Fruit fly (Drosophila melanogaster) whole organism, pupa: ENCODE measurements around the gene CG32568.

ENCODE experiments used
- CG10348 ChIP-seq: fragments of 200-800 bp; sonication (Bioruptor generic); IDR thresholded peaks from 2 replicates; pipeline ENCODE4 v1.3.6; 2022; ENCODE audit warnings: missing biosample characterization, missing genetic modification characterization
- CG12605 ChIP-seq: fragments of 200-800 bp; sonication (Bioruptor generic); IDR thresholded peaks from 2 replicates; pipeline ENCODE4 v1.3.6; 2022; ENCODE audit warnings: missing biosample characterization, missing genetic modification characterization
- CG13204 ChIP-seq: fragments of 200-800 bp; sonication (Bioruptor generic); optimal IDR thresholded peaks from 2 replicates; lab custom pipeline; 2018; ENCODE audit warnings: missing biosample characterization, mild to moderate bottlenecking, missing genetic modification characterization, moderate library complexity
- CG14655 ChIP-seq: fragments of 200-800 bp; sonication (Bioruptor generic); optimal IDR thresholded peaks from 3 replicates; lab custom pipeline; 2017; ENCODE audit warnings: mild to moderate bottlenecking, missing biosample characterization, missing genetic modification reagents, missing genetic modification characterization
- CG15710 ChIP-seq: fragments of 200-800 bp; sonication (Bioruptor generic); optimal IDR thresholded peaks from 2 replicates; lab custom pipeline; 2018; ENCODE audit warnings: missing biosample characterization, mild to moderate bottlenecking, missing genetic modification characterization, moderate library complexity
- CG17806 ChIP-seq: fragments of 200-800 bp; sonication (Bioruptor generic); optimal IDR thresholded peaks from 2 replicates; lab custom pipeline; 2018; ENCODE audit warnings: missing biosample characterization, mild to moderate bottlenecking, missing genetic modification characterization, moderate library complexity
- CG32121 ChIP-seq: fragments of 200-800 bp; sonication (Bioruptor generic); IDR thresholded peaks from 2 replicates; pipeline ENCODE4 v1.3.6; 2022; ENCODE audit warnings: missing biosample characterization, missing genetic modification characterization
- CG34367 ChIP-seq: fragments of 200-800 bp; sonication (Bioruptor generic); optimal IDR thresholded peaks from 2 replicates; lab custom pipeline; 2018; ENCODE audit warnings: missing biosample characterization, mild to moderate bottlenecking, missing genetic modification characterization
- CG4496 ChIP-seq: fragments of 200-800 bp; sonication (Bioruptor generic); IDR thresholded peaks from 3 replicates; pipeline ENCODE4 v1.3.6; 2022; ENCODE audit warnings: missing biosample characterization, missing genetic modification characterization
- CG8159 ChIP-seq: fragments of 200-800 bp; sonication (Bioruptor generic); optimal IDR thresholded peaks from 3 replicates; lab custom pipeline; 2018; ENCODE audit warnings: missing biosample characterization, mild to moderate bottlenecking, missing genetic modification characterization, moderate library complexity
- CG8301 ChIP-seq: fragments of 200-800 bp; sonication (Bioruptor generic); optimal IDR thresholded peaks from 2 replicates; lab custom pipeline; 2018; ENCODE audit warnings: missing biosample characterization, mild to moderate bottlenecking, missing genetic modification characterization
- CG9948 ChIP-seq: fragments of 200-800 bp; sonication (Bioruptor generic); optimal IDR thresholded peaks from 2 replicates; lab custom pipeline; 2018; ENCODE audit warnings: missing biosample characterization, mild to moderate bottlenecking, missing genetic modification characterization, moderate library complexity
- D1 ChIP-seq: fragments of 200-800 bp; sonication (Bioruptor generic); optimal IDR thresholded peaks from 2 replicates; lab custom pipeline; 2018; ENCODE audit warnings: missing biosample characterization, mild to moderate bottlenecking, missing genetic modification characterization, moderate library complexity
- EcR ChIP-seq: fragments of 200-800 bp; sonication (Bioruptor generic); optimal IDR thresholded peaks from 3 replicates; lab custom pipeline; 2019; ENCODE audit warnings: missing biosample characterization, missing genetic modification characterization, mild to moderate bottlenecking, moderate library complexity, missing genetic modification reagents
- Ets98B ChIP-seq: fragments of 200-800 bp; sonication (Bioruptor generic); IDR thresholded peaks from 2 replicates; pipeline ENCODE4 v1.3.6; 2022; ENCODE audit warnings: missing biosample characterization, missing genetic modification characterization
- Pif1A ChIP-seq: fragments of 200-800 bp; sonication (Bioruptor generic); optimal IDR thresholded peaks from 3 replicates; lab custom pipeline; 2016; ENCODE audit warnings: missing biosample characterization, missing genetic modification characterization
- Pif1B ChIP-seq: fragments of 200-800 bp; sonication (Bioruptor generic); optimal IDR thresholded peaks from 3 replicates; lab custom pipeline; 2016; ENCODE audit warnings: missing biosample characterization, missing genetic modification characterization
- Snoo ChIP-seq: fragments of 200-800 bp; sonication (Bioruptor generic); optimal IDR thresholded peaks from 3 replicates; lab custom pipeline; 2017; ENCODE audit warnings: missing biosample characterization, mild to moderate bottlenecking, missing genetic modification characterization, inconsistent platforms
- fd96Ca ChIP-seq: fragments of 200-800 bp; sonication (Bioruptor generic); IDR thresholded peaks from 3 replicates; pipeline ENCODE4 v1.3.6; 2022; ENCODE audit warnings: missing biosample characterization, missing genetic modification characterization
- gl ChIP-seq: fragments of 200-800 bp; sonication (Bioruptor generic); optimal IDR thresholded peaks from 2 replicates; lab custom pipeline; 2018; ENCODE audit warnings: missing biosample characterization, mild to moderate bottlenecking, missing genetic modification characterization
- rn ChIP-seq: fragments of 200-800 bp; sonication (Bioruptor generic); IDR thresholded peaks from 2 replicates; pipeline ENCODE4 v1.3.6; 2022; ENCODE audit warnings: missing biosample characterization, missing genetic modification characterization

The CG32568 gene

dm6 chrX:16751579-16752156 is 11.0 kb downstream of the CG32568 start, which contains the start of gene goe:
Gene goe, minus strand, starts transcription at chrX:16751910.
- TF ChIP-seq Snoo (tag; lab: Kevin White, UChicago) (peak; percentile 63), fd96Ca (peak; percentile 31; the same call in 1 of the 3 replicates), gl (tag; lab: Kevin White, UChicago) (no peak), Ets98B (GFP tag; lab: Robert Waterston, UW) (peak; percentile 23; the same call in 1 of the 2 replicates), CG4496 (peak; percentile 80), CG15710 (peak; percentile 27), Pif1A (GFP tag; lab: Kevin White, UChicago) (no peak), rn (GFP tag; lab: Robert Waterston, UW) (no peak), CG34367 (tag; lab: Kevin White, UChicago) (peak; percentile 39)

DNA sequence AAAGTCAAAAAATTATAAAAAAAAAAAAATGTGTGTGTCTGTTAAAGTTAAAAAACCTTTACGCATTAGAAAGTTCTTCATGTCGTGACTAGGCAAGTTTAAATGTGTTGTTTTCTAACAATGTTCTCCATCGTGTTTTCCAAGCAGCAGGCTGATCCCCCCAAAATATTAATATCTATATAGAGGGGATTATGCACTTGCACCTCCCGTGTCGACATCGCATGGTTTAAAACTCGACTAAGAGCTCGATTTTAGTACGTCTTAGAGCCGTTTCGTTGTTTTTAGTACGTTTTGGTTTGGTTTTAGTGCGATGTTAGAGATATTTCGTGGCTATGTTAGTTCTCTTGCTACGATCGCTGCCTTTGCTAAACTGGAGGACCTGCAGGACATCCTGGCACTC is 12.4 kb downstream of the CG32568 start:
- TF ChIP-seq CG15710, result no peak
- TF ChIP-seq CG10348, result no peak
- TF ChIP-seq CG9948 (tag; lab: Kevin White, UChicago), result no peak
- no peak for TF ChIP-seq CG32121 (GFP tag; lab: Robert Waterston, UW)
- no peak for TF ChIP-seq CG8301
- TF ChIP-seq Ets98B (GFP tag; lab: Robert Waterston, UW), result no peak

DNA sequence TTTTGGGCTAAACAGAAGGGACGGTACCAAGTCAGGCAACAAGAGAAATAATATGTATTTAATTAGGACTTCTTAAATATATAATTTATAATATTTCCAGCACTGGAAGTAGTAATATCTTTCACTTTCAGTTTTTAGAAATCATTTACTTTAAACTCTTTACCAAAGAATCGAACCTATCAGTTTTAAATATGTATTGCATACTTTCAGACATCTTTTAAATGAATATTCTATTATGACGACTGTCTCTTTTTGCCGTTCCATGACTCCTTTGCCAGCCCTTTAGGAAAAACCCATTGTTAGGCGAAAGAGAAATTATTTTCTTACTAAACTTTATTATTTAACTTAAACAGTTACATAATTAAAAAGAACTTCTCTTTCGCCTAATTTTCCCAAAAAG is 16.9 kb downstream of the CG32568 start:
- TF ChIP-seq Pif1B (GFP tag; lab: Kevin White, UChicago) (no peak), CG32121 (GFP tag; lab: Robert Waterston, UW) (no peak), Snoo (tag; lab: Kevin White, UChicago) (no peak), CG10348 (no peak), fd96Ca (no peak), CG34367 (tag; lab: Kevin White, UChicago) (no peak), Ets98B (GFP tag; lab: Robert Waterston, UW) (no peak), CG14655 (GFP tag; lab: Kevin White, UChicago) (no peak), CG12605 (GFP tag; lab: Robert Waterston, UW) (no peak), CG15710 (no peak), gl (tag; lab: Kevin White, UChicago) (no peak), CG8301 (no peak), D1 (tag; lab: Kevin White, UChicago) (no peak), CG4496 (no peak), CG8159 (tag; lab: Kevin White, UChicago) (no peak)
- TF ChIP-seq, all 21 proteins: peak for 0

DNA sequence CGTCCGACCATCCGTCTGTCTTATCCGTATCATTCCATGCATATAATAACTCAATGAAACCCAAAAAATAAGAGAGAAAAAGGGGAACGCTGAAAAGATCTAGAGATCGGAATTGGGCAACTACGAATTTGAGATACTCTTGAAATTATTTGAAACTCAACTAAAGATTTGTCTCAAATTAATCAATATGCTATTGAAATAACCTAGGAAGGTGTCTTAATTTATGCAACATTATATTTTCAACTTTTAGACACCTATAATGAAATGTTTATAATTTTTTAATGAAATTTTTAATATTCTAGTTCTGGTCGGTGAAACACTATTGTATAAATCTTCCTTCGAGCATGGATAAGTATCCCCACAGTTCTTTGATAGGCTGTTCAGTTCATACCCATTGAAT is 19.8 kb downstream of the CG32568 start:
- TF ChIP-seq CG8159 (tag; lab: Kevin White, UChicago), result peak; percentile 18
- TF ChIP-seq CG13204 (GFP tag; lab: Kevin White, UChicago), result no peak

DNA sequence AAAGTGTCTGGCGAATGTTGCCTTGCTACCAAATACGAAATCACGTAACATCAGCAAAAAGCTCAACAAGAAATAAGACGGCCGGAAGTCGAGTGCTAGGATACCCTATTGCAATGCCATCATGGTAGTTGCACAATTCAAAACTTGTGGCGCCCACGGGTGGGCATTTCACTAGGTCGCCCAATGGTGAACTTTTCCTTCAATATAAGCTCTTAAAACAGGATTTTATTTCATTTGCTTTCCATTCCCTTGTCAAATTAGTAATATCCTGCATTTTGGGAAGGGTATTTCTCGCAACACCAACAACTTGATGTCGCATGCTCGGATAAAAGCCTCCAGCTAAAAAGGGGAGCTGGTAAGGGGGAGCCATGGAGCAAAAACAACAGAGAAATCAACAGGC is 20.8 kb downstream of the CG32568 start:
- TF ChIP-seq CG13204 (GFP tag; lab: Kevin White, UChicago) (no peak), CG32121 (GFP tag; lab: Robert Waterston, UW) (peak; percentile 48; the same call in 1 of the 2 replicates), D1 (tag; lab: Kevin White, UChicago) (no peak), EcR (GFP tag; lab: Kevin White, UChicago) (no peak), CG9948 (tag; lab: Kevin White, UChicago) (peak; percentile 65), CG17806 (peak; percentile 43), CG12605 (GFP tag; lab: Robert Waterston, UW) (no peak), gl (tag; lab: Kevin White, UChicago) (no peak), Pif1B (GFP tag; lab: Kevin White, UChicago) (peak; percentile 55), CG4496 (peak; percentile 82), CG14655 (GFP tag; lab: Kevin White, UChicago) (peak; percentile 54), rn (GFP tag; lab: Robert Waterston, UW) (peak; percentile 67), CG8301 (peak; percentile 46), CG10348 (no peak), CG15710 (peak; percentile 45), Snoo (tag; lab: Kevin White, UChicago) (peak; percentile 61), fd96Ca (peak; percentile 81), Pif1A (GFP tag; lab: Kevin White, UChicago) (peak; percentile 63), CG8159 (tag; lab: Kevin White, UChicago) (peak; percentile 56), Ets98B (GFP tag; lab: Robert Waterston, UW) (peak; percentile 51), CG34367 (tag; lab: Kevin White, UChicago) (peak; percentile 30)

DNA sequence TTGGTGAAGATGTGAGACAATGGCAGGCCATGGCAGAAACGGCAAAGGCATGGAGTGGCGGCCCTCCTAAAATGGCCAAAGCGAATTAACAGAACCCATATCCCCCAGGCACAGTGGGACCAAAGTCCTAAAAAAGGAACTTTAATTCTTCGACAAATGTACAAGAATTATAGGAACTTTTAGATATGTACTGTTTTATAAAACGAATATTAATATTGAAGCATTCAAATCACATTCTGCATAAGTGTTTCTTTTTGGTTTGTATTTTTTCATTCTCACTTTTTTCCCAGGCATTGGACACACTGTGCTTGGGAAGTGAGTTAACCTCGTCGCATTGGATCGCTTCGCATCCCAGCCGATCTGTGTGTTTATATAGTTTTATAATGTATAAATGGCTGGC is 24.2 kb downstream of the CG32568 start:
- TF ChIP-seq CG8301 (peak; percentile 24), CG32121 (GFP tag; lab: Robert Waterston, UW) (no peak), Pif1A (GFP tag; lab: Kevin White, UChicago) (peak; percentile 44), Pif1B (GFP tag; lab: Kevin White, UChicago) (peak; percentile 52), rn (GFP tag; lab: Robert Waterston, UW) (no peak), EcR (GFP tag; lab: Kevin White, UChicago) (no peak), CG14655 (GFP tag; lab: Kevin White, UChicago) (peak; percentile 55), CG17806 (peak; percentile 42), fd96Ca (no peak), CG34367 (tag; lab: Kevin White, UChicago) (peak; percentile 16), Ets98B (GFP tag; lab: Robert Waterston, UW) (no peak), CG4496 (0 out of 3 replicates have a peak, but pooled peaks have one; percentile 41), CG13204 (GFP tag; lab: Kevin White, UChicago) (no peak), CG8159 (tag; lab: Kevin White, UChicago) (peak; percentile 38), CG10348 (no peak), gl (tag; lab: Kevin White, UChicago) (no peak), CG12605 (GFP tag; lab: Robert Waterston, UW) (no peak), CG15710 (peak; percentile 30), Snoo (tag; lab: Kevin White, UChicago) (no peak), D1 (tag; lab: Kevin White, UChicago) (no peak), CG9948 (tag; lab: Kevin White, UChicago) (peak; percentile 28)
- TF ChIP-seq, all 21 proteins: peak for 10
